Worm (Caenorhabditis elegans) whole organism, mixed stage, embryonic: ENCODE results near the gene F53F4.12.

Experiments used
- ceh-43 ChIP-seq: fragments of 200-800 bp; sonication (Bioruptor generic); optimal IDR thresholded peaks from 2 replicates; lab custom pipeline; 2018; ENCODE audit warnings: mild to moderate bottlenecking, missing genetic modification characterization, moderate library complexity, missing compliant biosample characterization
- ceh-83 ChIP-seq: fragments of 200-800 bp; sonication (Bioruptor generic); optimal IDR thresholded peaks from 2 replicates; lab custom pipeline; 2018; ENCODE audit warnings: mild to moderate bottlenecking, missing genetic modification characterization, missing compliant biosample characterization
- cnd-1 ChIP-seq: fragments of 200-800 bp; sonication (Bioruptor generic); optimal IDR thresholded peaks from 2 replicates; lab custom pipeline; 2018; ENCODE audit warnings: mild to moderate bottlenecking, missing genetic modification characterization, missing compliant biosample characterization
- mls-2 ChIP-seq: sonication (generic microtip); optimal IDR thresholded peaks from 2 replicates; lab custom pipeline; 2016; ENCODE audit warnings: mild to moderate bottlenecking, missing genetic modification characterization, moderate library complexity, missing compliant biosample characterization
- nhr-28 ChIP-seq: fragments of 150-350 bp; optimal IDR thresholded peaks from 2 replicates; lab custom pipeline; 2014; ENCODE audit warnings: missing biosample characterization, missing genetic modification characterization
- nhr-76 ChIP-seq: sonication (generic microtip); optimal IDR thresholded peaks from 2 replicates; lab custom pipeline; 2017; ENCODE audit warnings: missing biosample characterization, missing genetic modification characterization

Gene F53F4.12

DNA sequence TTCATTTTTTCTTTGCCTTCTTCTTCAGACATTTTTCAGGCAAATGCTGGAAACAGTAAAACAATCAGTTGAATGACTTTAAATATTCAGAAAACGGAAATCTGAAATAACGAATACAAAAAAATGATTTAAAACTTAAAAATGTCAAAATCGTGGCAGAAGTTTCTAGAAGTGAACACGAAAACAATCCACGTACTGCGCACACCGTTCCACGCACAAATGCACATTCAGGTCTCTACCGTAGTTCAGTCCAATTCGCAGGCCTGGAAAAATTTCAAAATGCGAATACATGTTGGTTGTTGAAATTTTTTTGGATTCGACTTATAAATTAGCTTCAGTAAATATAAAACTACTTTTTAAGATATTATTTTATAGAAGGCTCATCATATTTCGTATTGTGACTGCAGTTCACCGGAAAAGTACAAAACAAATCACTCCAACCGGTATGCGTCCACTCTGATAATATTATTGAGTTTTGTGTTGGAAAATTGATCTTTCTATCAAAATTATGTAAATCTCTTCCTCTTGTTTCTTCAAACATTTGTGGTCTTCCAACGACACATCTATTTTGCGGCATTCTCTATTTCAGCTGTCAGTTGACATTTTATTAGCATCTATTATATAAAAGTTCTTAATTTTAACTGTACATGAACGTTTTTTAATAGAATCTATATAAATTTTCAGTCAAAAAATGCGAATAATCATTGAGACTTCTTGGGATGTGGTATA lies 46.2 kb downstream of the F53F4.12 start, which contains the start of the genes mip-2 and F58G11.4:
Gene mip-2 (minus strand): TSS at position 48 of the 729 bp plus-strand sequence.
Gene F58G11.4 (plus strand): TSS at position 679 of the 729 bp plus-strand sequence.
- TF ChIP-seq ceh-43 = no peak
- no peak for TF ChIP-seq cnd-1
- no peak for TF ChIP-seq nhr-28 (tag; lab: Kevin White, UChicago)
- no peak for TF ChIP-seq ceh-83
- TF ChIP-seq mls-2 (tag; lab: Kevin White, UChicago) = no peak
- TF ChIP-seq nhr-76 = no peak
